Worm (Caenorhabditis elegans) whole organism, L4 larva: Measurements from ENCODE around the gene del-6.

Experiments
- D1046.2 ChIP-seq: fragments of 200-800 bp; sonication (Bioruptor generic); IDR thresholded peaks from 2 replicates; pipeline ENCODE4 v1.3.6; 2022; ENCODE audit warnings: missing genetic modification characterization, missing compliant biosample characterization
- F10B5.3 ChIP-seq: sonication (generic microtip); optimal IDR thresholded peaks from 2 replicates; lab custom pipeline; 2016; ENCODE audit warnings: mild to moderate bottlenecking, missing genetic modification characterization, missing compliant biosample characterization
- F44E2.7 ChIP-seq: fragments of 200-800 bp; sonication (Bioruptor generic); IDR thresholded peaks from 2 replicates; pipeline ENCODE4 v2.1.2; 2022; ENCODE audit warnings: missing genetic modification characterization, missing compliant biosample characterization
- R02D3.7 ChIP-seq: fragments of 150-350 bp; sonication (generic microtip); optimal IDR thresholded peaks from 3 replicates; lab custom pipeline; 2014; ENCODE audit warnings: missing biosample characterization, missing genetic modification characterization
- T20F7.1 ChIP-seq: fragments of 200-800 bp; sonication (Bioruptor generic); optimal IDR thresholded peaks from 2 replicates; lab custom pipeline; 2018; ENCODE audit warnings: mild to moderate bottlenecking, missing genetic modification characterization, missing compliant biosample characterization
- T26A8.4 ChIP-seq: fragments of 200-800 bp; sonication (Bioruptor generic); IDR thresholded peaks from 2 replicates; pipeline ENCODE4 v1.3.6; 2022; ENCODE audit warnings: missing genetic modification characterization, missing compliant biosample characterization
- Y48G9A.11 ChIP-seq: fragments of 200-800 bp; sonication (Bioruptor generic); IDR thresholded peaks from 2 replicates; pipeline ENCODE4 v1.3.6; 2022; ENCODE audit warnings: missing genetic modification reagents, missing genetic modification characterization, missing compliant biosample characterization
- aha-1 ChIP-seq: fragments of 150-350 bp; peaks from one replicate; lab custom pipeline; 2014; ENCODE audit warnings: missing biosample characterization, missing genetic modification characterization
- aly-2 ChIP-seq: sonication (generic microtip); optimal IDR thresholded peaks from 2 replicates; lab custom pipeline; 2018; ENCODE audit warnings: missing biosample characterization, missing genetic modification characterization
- attf-4 ChIP-seq: sonication (generic microtip); optimal IDR thresholded peaks from 3 replicates; lab custom pipeline; 2017; ENCODE audit warnings: missing biosample characterization, missing genetic modification characterization
- ceh-62 ChIP-seq: sonication (generic microtip); optimal IDR thresholded peaks from 2 replicates; lab custom pipeline; 2017; ENCODE audit warnings: missing biosample characterization, missing genetic modification characterization
- ctbp-1 ChIP-seq: fragments of 200-800 bp; sonication (Bioruptor generic); IDR thresholded peaks from 2 replicates; pipeline ENCODE4 v1.3.6; 2022; ENCODE audit warnings: missing genetic modification reagents, missing genetic modification characterization, missing compliant biosample characterization
- daf-16 ChIP-seq, 3 experiments: sonication (generic microtip); optimal IDR thresholded peaks; 2 replicates each; lab custom pipeline; 2016 to 2017; ENCODE audit warnings: missing genetic modification characterization in 3 of 3, missing genetic modification reagents in 3 of 3, mild to moderate bottlenecking in 2 of 3, missing compliant biosample characterization in 2 of 3, missing biosample characterization in 1 of 3, moderate library complexity in 1 of 3
- daf-8 ChIP-seq: fragments of 200-800 bp; sonication (Bioruptor generic); IDR thresholded peaks from 2 replicates; pipeline ENCODE4 v1.3.6; 2022; ENCODE audit warnings: missing genetic modification characterization, missing compliant biosample characterization
- dmd-6 ChIP-seq: fragments of 200-800 bp; sonication (Bioruptor generic); IDR thresholded peaks from 2 replicates; pipeline ENCODE4 v1.3.6; 2022; ENCODE audit warnings: missing genetic modification reagents, missing genetic modification characterization, missing compliant biosample characterization
- dmd-8 ChIP-seq: fragments of 200-800 bp; sonication (Bioruptor generic); IDR thresholded peaks from 2 replicates; pipeline ENCODE4 v1.3.6; 2022; ENCODE audit warnings: missing genetic modification characterization, missing compliant biosample characterization
- dmd-9 ChIP-seq: fragments of 200-800 bp; sonication (Bioruptor generic); IDR thresholded peaks from 2 replicates; pipeline ENCODE4 v1.3.6; 2022; ENCODE audit warnings: missing genetic modification reagents, missing genetic modification characterization, missing compliant biosample characterization
- egl-27 ChIP-seq: sonication (generic microtip); optimal IDR thresholded peaks from 3 replicates; lab custom pipeline; 2017; ENCODE audit warnings: missing biosample characterization, missing genetic modification reagents, missing genetic modification characterization
- egl-43 ChIP-seq: fragments of 200-800 bp; sonication (Bioruptor generic); IDR thresholded peaks from 2 replicates; pipeline ENCODE4 v1.3.6; 2022; ENCODE audit warnings: missing genetic modification reagents, missing genetic modification characterization, missing compliant biosample characterization
- fkh-10 ChIP-seq: fragments of 150-350 bp; optimal IDR thresholded peaks from 2 replicates; lab custom pipeline; 2014; ENCODE audit warnings: missing biosample characterization, missing genetic modification reagents, missing genetic modification characterization
- gei-8 ChIP-seq: fragments of 200-800 bp; sonication (Bioruptor generic); optimal IDR thresholded peaks from 2 replicates; lab custom pipeline; 2018; ENCODE audit warnings: mild to moderate bottlenecking, missing genetic modification characterization, missing compliant biosample characterization
- hlh-11 ChIP-seq: fragments of 200-800 bp; sonication (Bioruptor generic); optimal IDR thresholded peaks from 2 replicates; lab custom pipeline; 2018; ENCODE audit warnings: mild to moderate bottlenecking, missing genetic modification characterization, missing compliant biosample characterization
- hlh-30 ChIP-seq: sonication (generic microtip); optimal IDR thresholded peaks from 2 replicates; lab custom pipeline; 2017; ENCODE audit warnings: antibody characterized with exemption, mild to moderate bottlenecking, missing genetic modification characterization, missing compliant biosample characterization; ENCODE audit not compliant: insufficient read depth
- lin-13 ChIP-seq: fragments of 150-350 bp; optimal IDR thresholded peaks from 2 replicates; lab custom pipeline; 2014; ENCODE audit warnings: missing biosample characterization, missing genetic modification reagents, missing genetic modification characterization
- lin-15B ChIP-seq: fragments of 150-350 bp; sonication (generic microtip); optimal IDR thresholded peaks from 3 replicates; lab custom pipeline; 2014; ENCODE audit warnings: missing biosample characterization, missing genetic modification characterization
- lin-38 ChIP-seq: fragments of 200-800 bp; sonication (Bioruptor generic); IDR thresholded peaks from 2 replicates; pipeline ENCODE4 v1.3.6; 2022; ENCODE audit warnings: missing genetic modification reagents, missing genetic modification characterization, missing compliant biosample characterization
- lir-3 ChIP-seq: sonication (generic microtip); optimal IDR thresholded peaks from 2 replicates; lab custom pipeline; 2016; ENCODE audit warnings: mild to moderate bottlenecking, missing genetic modification characterization, missing compliant biosample characterization
- madf-5 ChIP-seq, 2 experiments: fragments of 200-800 bp; sonication (Bioruptor generic); IDR thresholded peaks; 2 replicates each; pipeline ENCODE4 v1.3.6; 2022; ENCODE audit warnings: missing compliant biosample characterization in 2 of 2, missing genetic modification characterization in 2 of 2
- mdt-29 ChIP-seq: fragments of 200-800 bp; sonication (Bioruptor generic); IDR thresholded peaks from 2 replicates; pipeline ENCODE4 v1.3.6; 2022; ENCODE audit warnings: missing genetic modification reagents, missing genetic modification characterization, missing compliant biosample characterization
- mep-1 ChIP-seq: fragments of 150-350 bp; sonication (generic microtip); optimal IDR thresholded peaks from 3 replicates; lab custom pipeline; 2014; ENCODE audit warnings: missing biosample characterization, missing genetic modification characterization
- mes-2 ChIP-seq: sonication (generic microtip); optimal IDR thresholded peaks from 2 replicates; lab custom pipeline; 2016; ENCODE audit warnings: missing genotype, mild to moderate bottlenecking, missing genetic modification characterization, missing compliant biosample characterization; ENCODE audit not compliant: poor library complexity, severe bottlenecking
- mxl-2 ChIP-seq: fragments of 200-800 bp; sonication (Bioruptor generic); conservative IDR thresholded peaks from 2 replicates; pipeline ENCODE4 v1.3.6; 2022; ENCODE audit warnings: missing genetic modification reagents, missing genetic modification characterization, missing compliant biosample characterization
- nhr-11 ChIP-seq: fragments of 150-350 bp; optimal IDR thresholded peaks from 2 replicates; lab custom pipeline; 2014; ENCODE audit warnings: missing biosample characterization, missing genetic modification characterization
- nhr-111 ChIP-seq: fragments of 200-800 bp; sonication (Bioruptor generic); optimal IDR thresholded peaks from 2 replicates; lab custom pipeline; 2018; ENCODE audit warnings: mild to moderate bottlenecking, missing genetic modification characterization, missing compliant biosample characterization
- nhr-25 ChIP-seq: sonication (generic microtip); optimal IDR thresholded peaks from 2 replicates; lab custom pipeline; 2017; ENCODE audit warnings: missing genetic modification characterization, mild to moderate bottlenecking, missing compliant biosample characterization, antibody characterized with exemption, moderate library complexity, borderline replicate concordance; ENCODE audit not compliant: insufficient read depth
- nhr-42 ChIP-seq: fragments of 200-800 bp; sonication (Bioruptor generic); IDR thresholded peaks from 2 replicates; pipeline ENCODE4 v1.3.6; 2022; ENCODE audit warnings: missing genetic modification characterization, missing compliant biosample characterization
- nhr-48 ChIP-seq: sonication (generic microtip); optimal IDR thresholded peaks from 2 replicates; lab custom pipeline; 2016; ENCODE audit warnings: mild to moderate bottlenecking, missing genetic modification characterization, missing compliant biosample characterization
- nhr-6 ChIP-seq: fragments of 150-350 bp; optimal IDR thresholded peaks from 2 replicates; lab custom pipeline; 2014; ENCODE audit warnings: missing biosample characterization, missing genetic modification characterization
- nhr-77 ChIP-seq: fragments of 150-350 bp; optimal IDR thresholded peaks from 2 replicates; lab custom pipeline; 2014; ENCODE audit warnings: missing biosample characterization, missing genetic modification characterization
- pha-4 ChIP-seq, 2 experiments: fragments of 150-350 bp in 1 of 2; fragments of 200-800 bp in 1 of 2; sonication (Bioruptor generic) in 1 of 2; IDR thresholded peaks in 1 of 2; optimal IDR thresholded peaks in 1 of 2; 2 replicates each; pipeline versions ENCODE4 v1.3.6 to Lab custom; 2014 to 2022; ENCODE audit warnings: missing genetic modification characterization in 2 of 2, missing genetic modification reagents in 2 of 2, missing biosample characterization in 1 of 2, missing compliant biosample characterization in 1 of 2
- saeg-2 ChIP-seq: fragments of 200-800 bp; sonication (Bioruptor generic); IDR thresholded peaks from 2 replicates; pipeline ENCODE4 v1.3.6; 2022; ENCODE audit warnings: missing genetic modification reagents, missing genetic modification characterization, missing compliant biosample characterization
- sdz-12 ChIP-seq: fragments of 200-800 bp; sonication (Bioruptor generic); optimal IDR thresholded peaks from 2 replicates; lab custom pipeline; 2018; ENCODE audit warnings: mild to moderate bottlenecking, missing genetic modification characterization, missing compliant biosample characterization
- set-16 ChIP-seq: fragments of 200-800 bp; sonication (Bioruptor generic); IDR thresholded peaks from 2 replicates; pipeline ENCODE4 v1.3.6; 2022; ENCODE audit warnings: missing genetic modification reagents, missing genetic modification characterization, missing compliant biosample characterization
- spr-1 ChIP-seq: sonication (generic microtip); optimal IDR thresholded peaks from 2 replicates; lab custom pipeline; 2016; ENCODE audit warnings: mild to moderate bottlenecking, missing genetic modification characterization, missing compliant biosample characterization
- spr-3 ChIP-seq: fragments of 200-800 bp; sonication (Bioruptor generic); optimal IDR thresholded peaks from 2 replicates; lab custom pipeline; 2018; ENCODE audit warnings: mild to moderate bottlenecking, missing genetic modification characterization, missing compliant biosample characterization
- tra-1 ChIP-seq: fragments of 200-800 bp; sonication (Bioruptor generic); IDR thresholded peaks from 2 replicates; pipeline ENCODE4 v1.3.6; 2022; ENCODE audit warnings: missing genetic modification reagents, missing genetic modification characterization, missing compliant biosample characterization
- zfp-2 ChIP-seq: sonication (generic microtip); optimal IDR thresholded peaks from 2 replicates; lab custom pipeline; 2016; ENCODE audit warnings: mild to moderate bottlenecking, missing genetic modification characterization, missing compliant biosample characterization
- zfp-3 ChIP-seq: fragments of 200-800 bp; sonication (Bioruptor generic); conservative IDR thresholded peaks from 2 replicates; pipeline ENCODE4 v1.3.6; 2022; ENCODE audit warnings: missing genetic modification reagents, missing genetic modification characterization, missing compliant biosample characterization
- ztf-11 ChIP-seq: fragments of 150-350 bp; optimal IDR thresholded peaks from 2 replicates; lab custom pipeline; 2014; ENCODE audit warnings: missing biosample characterization, missing genetic modification characterization
- ztf-7 ChIP-seq: fragments of 150-350 bp; optimal IDR thresholded peaks from 2 replicates; lab custom pipeline; 2014; ENCODE audit warnings: missing biosample characterization, missing genetic modification characterization

del-6 gene

DNA sequence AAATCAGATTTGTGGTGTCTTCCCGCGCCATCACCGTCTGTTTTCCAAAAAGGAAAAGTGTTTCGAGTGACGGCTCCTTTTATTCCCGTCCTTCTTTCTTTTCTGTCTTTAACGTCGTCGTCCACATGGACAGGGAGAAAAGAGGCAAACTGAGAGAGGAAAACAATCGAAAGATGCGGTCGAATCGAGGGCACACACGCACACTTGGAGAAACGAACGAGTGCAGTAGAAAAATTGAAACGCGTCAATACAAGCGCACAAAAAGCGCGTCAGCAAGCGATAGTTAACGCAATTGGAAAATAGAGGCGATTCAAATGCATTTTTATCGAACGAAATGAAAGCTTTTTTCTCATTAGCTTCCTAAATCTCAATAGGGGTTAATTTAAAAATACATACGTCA is 35.9 kb upstream of the del-6 start (continued):
- TF ChIP-seq nhr-111 (GFP tag; lab: Kevin White, UChicago) = no peak
- TF ChIP-seq ztf-11 = no peak
- TF ChIP-seq ctbp-1 (GFP tag; lab: Robert Waterston, UW) = peak; percentile 75
- no peak for TF ChIP-seq mxl-2 (GFP tag; lab: Robert Waterston, UW)
- 0 out of 2 replicates have a peak, but pooled peaks have one; percentile 35 for TF ChIP-seq dmd-9 (GFP tag; lab: Robert Waterston, UW)
- no peak for TF ChIP-seq aly-2
- TF ChIP-seq spr-1 (tag; lab: Kevin White, UChicago) = peak; percentile 59
- peak; percentile 8 for TF ChIP-seq lin-15B (tag; lab: Kevin White, UChicago)
- peak; percentile 77 for TF ChIP-seq nhr-77 (tag; lab: Kevin White, UChicago)
- peak; percentile 81 for TF ChIP-seq T20F7.1 (GFP tag; lab: Kevin White, UChicago)
- TF ChIP-seq madf-5 (GFP tag; IDR thresholded peaks at IDR 0.05; lab: Robert Waterston, UW) = no peak
- TF ChIP-seq mdt-29 (GFP tag; lab: Robert Waterston, UW) = no peak
- TF ChIP-seq sdz-12 = no peak
- peak; percentile 90 for TF ChIP-seq lin-13
- TF ChIP-seq F44E2.7 (GFP tag; lab: Robert Waterston, UW) = no peak
- no peak for TF ChIP-seq R02D3.7 (tag; lab: Kevin White, UChicago)
- peak; percentile 89 for TF ChIP-seq hlh-11 (tag; lab: Kevin White, UChicago)
- peak; percentile 91 for TF ChIP-seq mes-2 (tag; lab: Kevin White, UChicago)
- no peak for TF ChIP-seq dmd-8 (GFP tag; lab: Robert Waterston, UW)
- TF ChIP-seq tra-1 (GFP tag; lab: Robert Waterston, UW) = peak; percentile 64; the same call in 1 of the 2 replicates
- TF ChIP-seq aha-1 (tag; lab: Kevin White, UChicago) = peak; percentile 96
- TF ChIP-seq egl-27 = no peak
- peak; percentile 55 for TF ChIP-seq nhr-6 (tag; lab: Kevin White, UChicago)
- peak; percentile 89 for TF ChIP-seq T26A8.4 (GFP tag; lab: Robert Waterston, UW)
- no peak for TF ChIP-seq set-16
- TF ChIP-seq daf-8 (GFP tag; lab: Robert Waterston, UW) = no peak
- peak; percentile 66; the same call in 1 of the 2 replicates for TF ChIP-seq egl-43 (GFP tag; lab: Robert Waterston, UW)
- TF ChIP-seq ceh-62 = no peak
- peak; percentile 83 for TF ChIP-seq nhr-48 (tag; lab: Kevin White, UChicago)
- TF ChIP-seq gei-8 (GFP tag; lab: Kevin White, UChicago) = no peak
- peak; percentile 94 for TF ChIP-seq mep-1
- peak; percentile 66 for TF ChIP-seq F10B5.3 (tag; lab: Kevin White, UChicago)
- no peak for TF ChIP-seq Y48G9A.11 (GFP tag; lab: Robert Waterston, UW)
- peak; percentile 71; the same call in 1 of the 2 replicates for TF ChIP-seq nhr-42
- TF ChIP-seq zfp-3 = no peak
- TF ChIP-seq nhr-25 (tag; lab: Kevin White, UChicago) = peak; percentile 12
- TF ChIP-seq lir-3 (tag; lab: Kevin White, UChicago) = no peak
- TF ChIP-seq saeg-2 (GFP tag; lab: Robert Waterston, UW) = no peak
- TF ChIP-seq pha-4 (GFP tag; IDR thresholded peaks at IDR 0.05; lab: Robert Waterston, UW) = peak; percentile 63; the same call in 1 of the 2 replicates
- peak; percentile 92 for TF ChIP-seq pha-4 (tag; optimal IDR thresholded peaks at IDR 0.05; lab: Kevin White, UChicago)
- peak; percentile 62 for TF ChIP-seq spr-3
- peak; percentile 98 for TF ChIP-seq fkh-10 (GFP tag; lab: Kevin White, UChicago)
- peak; percentile 31; the same call in 1 of the 2 replicates for TF ChIP-seq D1046.2
- peak; percentile 6 for TF ChIP-seq zfp-2 (tag; lab: Kevin White, UChicago)
- peak in 1 of 2 experiments; percentile 71 for TF ChIP-seq daf-16 (GFP tag; optimal IDR thresholded peaks at IDR 0.05; lab: Kevin White, UChicago)
- peak; percentile 66 for TF ChIP-seq daf-16 (tag; optimal IDR thresholded peaks at IDR 0.05; lab: Kevin White, UChicago)
- TF ChIP-seq hlh-30 (tag; lab: Kevin White, UChicago) = peak; percentile 87
- peak; percentile 84 for TF ChIP-seq dmd-6 (GFP tag; lab: Robert Waterston, UW)
- no peak; the same call in 1 of the 2 replicates for TF ChIP-seq lin-38 (GFP tag; lab: Robert Waterston, UW)
- peak; percentile 94 for TF ChIP-seq nhr-11
- TF ChIP-seq attf-4 (tag; lab: Kevin White, UChicago) = no peak
- peak; percentile 85 for TF ChIP-seq ztf-7
